Fruit fly (Drosophila melanogaster) whole organism, wandering third instar larva: Measurements from ENCODE around the gene Glys.

ENCODE experiments used
- Abd-B ChIP-seq: fragments of >200 bp; optimal IDR thresholded peaks from 2 replicates; lab custom pipeline; 2017; ENCODE audit warnings: missing biosample characterization, missing genetic modification characterization
- CG9705 ChIP-seq: fragments of 200-800 bp; sonication (Bioruptor generic); optimal IDR thresholded peaks from 2 replicates; lab custom pipeline; 2018; ENCODE audit warnings: missing biosample characterization, mild to moderate bottlenecking, missing genetic modification characterization
- Mio ChIP-seq: sonication (Bioruptor generic); optimal IDR thresholded peaks from 2 replicates; lab custom pipeline; 2016; ENCODE audit warnings: missing biosample characterization, missing genetic modification characterization
- N ChIP-seq: fragments of >200 bp; optimal IDR thresholded peaks from 2 replicates; lab custom pipeline; 2018; ENCODE audit warnings: missing biosample characterization, missing external identifiers, missing genetic modification characterization
- OdsH ChIP-seq: fragments of 200-800 bp; sonication (Bioruptor generic); optimal IDR thresholded peaks from 2 replicates; lab custom pipeline; 2016; ENCODE audit warnings: missing biosample characterization, mild to moderate bottlenecking, missing genetic modification characterization
- Vsx2 ChIP-seq: fragments of 200-300, 225-300 bp; sonication (Bioruptor generic); optimal IDR thresholded peaks from 2 replicates; lab custom pipeline; 2018; ENCODE audit warnings: missing biosample characterization, missing genetic modification characterization; ENCODE audit not compliant: partially characterized antibody
- br ChIP-seq: fragments of 200-800 bp; sonication (Bioruptor generic); optimal IDR thresholded peaks from 2 replicates; lab custom pipeline; 2016; ENCODE audit warnings: missing biosample characterization, missing genetic modification characterization
- pan ChIP-seq: fragments of >200 bp; optimal IDR thresholded peaks from 2 replicates; lab custom pipeline; 2017
- psq ChIP-seq: fragments of 200-800 bp; sonication (Bioruptor generic); optimal IDR thresholded peaks from 3 replicates; lab custom pipeline; 2017; ENCODE audit warnings: missing biosample characterization, mild to moderate bottlenecking, missing genetic modification characterization, moderate library complexity
- sv ChIP-seq: fragments of 200-800 bp; sonication (Bioruptor generic); optimal IDR thresholded peaks from 3 replicates; lab custom pipeline; 2016; ENCODE audit warnings: missing biosample characterization, missing genetic modification characterization
- woc ChIP-seq: sonication (Bioruptor generic); optimal IDR thresholded peaks from 2 replicates; lab custom pipeline; 2016; ENCODE audit warnings: missing biosample characterization, mild to moderate bottlenecking, missing genetic modification characterization

dm6 chr3R:15095550-15096031 is 51.7 kb downstream of the Glys start, which contains the start of gene CG6966:
- TF ChIP-seq sv (GFP tag; lab: Kevin White, UChicago) (peak; percentile 96), Mio (GFP tag; lab: Kevin White, UChicago) (peak; percentile 79), OdsH (peak; percentile 77), CG9705 (GFP tag; lab: Kevin White, UChicago) (peak; percentile 93), br (GFP tag; lab: Kevin White, UChicago) (peak; percentile 81), Vsx2 (GFP tag; lab: Kevin White, UChicago) (peak; percentile 75), Abd-B (GFP tag; lab: Kevin White, UChicago) (no peak), woc (GFP tag; lab: Kevin White, UChicago) (no peak), psq (peak; percentile 50), pan (lab: Kevin White, UChicago) (no peak), N (GFP tag; lab: Kevin White, UChicago) (no peak)
